Worm (Caenorhabditis elegans) whole organism, late embryonic: ENCODE results near the gene C44C10.9.
A peak's percentile ranks its signal among the peaks of the same experiment; 100 is the strongest.

Experiments
- C08G9.2 ChIP-seq: sonication (generic microtip); optimal IDR thresholded peaks from 2 replicates; lab custom pipeline; 2016; ENCODE audit warnings: mild to moderate bottlenecking, missing genetic modification characterization, moderate library complexity, missing compliant biosample characterization
- C38D4.7 ChIP-seq: fragments of 200-800 bp; sonication (Bioruptor generic); optimal IDR thresholded peaks from 2 replicates; lab custom pipeline; 2018; ENCODE audit warnings: mild to moderate bottlenecking, missing genetic modification characterization, moderate library complexity, missing compliant biosample characterization
- K09A11.1 ChIP-seq: sonication (generic microtip); optimal IDR thresholded peaks from 2 replicates; lab custom pipeline; 2017; ENCODE audit warnings: antibody characterized with exemption, mild to moderate bottlenecking, missing genetic modification characterization, missing compliant biosample characterization; ENCODE audit not compliant: insufficient read depth
- T23F11.4 ChIP-seq: fragments of 200-800 bp; sonication (Bioruptor generic); optimal IDR thresholded peaks from 2 replicates; lab custom pipeline; 2018; ENCODE audit warnings: mild to moderate bottlenecking, missing genetic modification characterization, missing compliant biosample characterization
- ahr-1 ChIP-seq: sonication (generic microtip); optimal IDR thresholded peaks from 2 replicates; lab custom pipeline; 2016; ENCODE audit warnings: missing genetic modification characterization, missing compliant biosample characterization
- ama-1 ChIP-seq: fragments of 150-350 bp; optimal IDR thresholded peaks from 2 replicates; lab custom pipeline; 2014
- ceh-19 ChIP-seq: fragments of 200-800 bp; sonication (Bioruptor generic); optimal IDR thresholded peaks from 2 replicates; lab custom pipeline; 2018; ENCODE audit warnings: mild to moderate bottlenecking, missing genetic modification characterization, missing compliant biosample characterization
- ceh-2 ChIP-seq: sonication (generic microtip); optimal IDR thresholded peaks from 2 replicates; lab custom pipeline; 2016; ENCODE audit warnings: missing genotype, missing genetic modification characterization, missing compliant biosample characterization
- ceh-22 ChIP-seq: sonication (generic microtip); optimal IDR thresholded peaks from 2 replicates; lab custom pipeline; 2017; ENCODE audit warnings: missing biosample characterization, missing genetic modification characterization
- ceh-24 ChIP-seq: sonication (generic microtip); optimal IDR thresholded peaks from 2 replicates; lab custom pipeline; 2016; ENCODE audit warnings: mild to moderate bottlenecking, missing genetic modification characterization, missing compliant biosample characterization
- ceh-31 ChIP-seq: sonication (generic microtip); optimal IDR thresholded peaks from 2 replicates; lab custom pipeline; 2016; ENCODE audit warnings: missing genetic modification characterization, missing compliant biosample characterization
- ceh-45 ChIP-seq: fragments of 200-800 bp; sonication (Bioruptor generic); IDR thresholded peaks from 2 replicates; pipeline ENCODE4 v1.3.6; 2022; ENCODE audit warnings: missing genetic modification reagents, missing genetic modification characterization, missing compliant biosample characterization
- ceh-6 ChIP-seq: fragments of 200-800 bp; sonication (Bioruptor generic); optimal IDR thresholded peaks from 2 replicates; lab custom pipeline; 2018; ENCODE audit warnings: mild to moderate bottlenecking, missing genetic modification characterization, missing compliant biosample characterization
- ceh-9 ChIP-seq: sonication (generic microtip); optimal IDR thresholded peaks from 2 replicates; lab custom pipeline; 2016; ENCODE audit warnings: mild to moderate bottlenecking, missing genetic modification characterization, inconsistent platforms, missing compliant biosample characterization
- che-1 ChIP-seq: sonication (generic microtip); optimal IDR thresholded peaks from 2 replicates; lab custom pipeline; 2016; ENCODE audit warnings: mild to moderate bottlenecking, missing genetic modification characterization, missing compliant biosample characterization
- dmd-4 ChIP-seq: sonication (generic microtip); optimal IDR thresholded peaks from 2 replicates; lab custom pipeline; 2016; ENCODE audit warnings: borderline replicate concordance, missing genetic modification characterization, missing compliant biosample characterization
- elt-2 ChIP-seq: sonication (generic microtip); optimal IDR thresholded peaks from 2 replicates; lab custom pipeline; 2016; ENCODE audit warnings: missing genetic modification reagents, missing genetic modification characterization, missing compliant biosample characterization
- elt-4 ChIP-seq: sonication (generic microtip); optimal IDR thresholded peaks from 2 replicates; lab custom pipeline; 2016; ENCODE audit warnings: missing genetic modification characterization, missing compliant biosample characterization
- ets-4 ChIP-seq: sonication (generic microtip); optimal IDR thresholded peaks from 2 replicates; lab custom pipeline; 2016; ENCODE audit warnings: missing genetic modification characterization, missing compliant biosample characterization
- fax-1 ChIP-seq: sonication (generic microtip); optimal IDR thresholded peaks from 2 replicates; lab custom pipeline; 2016; ENCODE audit warnings: missing genotype, missing genetic modification characterization, missing compliant biosample characterization
- fkh-6 ChIP-seq: sonication (generic microtip); optimal IDR thresholded peaks from 2 replicates; lab custom pipeline; 2016; ENCODE audit warnings: missing genetic modification characterization, missing compliant biosample characterization
- gmeb-2 ChIP-seq: sonication (generic microtip); optimal IDR thresholded peaks from 2 replicates; lab custom pipeline; 2016; ENCODE audit warnings: missing genetic modification characterization, inconsistent platforms, missing compliant biosample characterization
- hlh-13 ChIP-seq: fragments of 200-800 bp; sonication (Bioruptor generic); optimal IDR thresholded peaks from 2 replicates; lab custom pipeline; 2018; ENCODE audit warnings: mild to moderate bottlenecking, missing genetic modification characterization, missing compliant biosample characterization
- hlh-6 ChIP-seq: sonication (generic microtip); optimal IDR thresholded peaks from 2 replicates; lab custom pipeline; 2016; ENCODE audit warnings: missing genotype, missing genetic modification characterization, missing compliant biosample characterization
- lim-6 ChIP-seq: sonication (generic microtip); optimal IDR thresholded peaks from 2 replicates; lab custom pipeline; 2016; ENCODE audit warnings: missing genetic modification characterization, missing compliant biosample characterization
- madf-2 ChIP-seq: sonication (generic microtip); optimal IDR thresholded peaks from 2 replicates; lab custom pipeline; 2017; ENCODE audit warnings: missing genetic modification characterization, missing compliant biosample characterization
- mec-3 ChIP-seq: sonication (generic microtip); optimal IDR thresholded peaks from 2 replicates; lab custom pipeline; 2016; ENCODE audit warnings: borderline replicate concordance, missing genetic modification characterization, missing compliant biosample characterization
- nfya-1 ChIP-seq: sonication (generic microtip); optimal IDR thresholded peaks from 2 replicates; lab custom pipeline; 2017; ENCODE audit warnings: missing genetic modification characterization, mild to moderate bottlenecking, missing compliant biosample characterization, antibody characterized with exemption, moderate library complexity
- odd-2 ChIP-seq: sonication (generic microtip); optimal IDR thresholded peaks from 2 replicates; lab custom pipeline; 2017; ENCODE audit warnings: antibody characterized with exemption, mild to moderate bottlenecking, missing genetic modification characterization, missing compliant biosample characterization
- pag-3 ChIP-seq: sonication (generic microtip); optimal IDR thresholded peaks from 2 replicates; lab custom pipeline; 2016; ENCODE audit warnings: missing compliant biosample characterization, missing genetic modification characterization, borderline replicate concordance
- pax-1 ChIP-seq: fragments of 150-350 bp; optimal IDR thresholded peaks from 2 replicates; lab custom pipeline; 2014; ENCODE audit warnings: missing biosample characterization, missing genetic modification characterization
- pros-1 ChIP-seq: fragments of 150-350 bp; optimal IDR thresholded peaks from 2 replicates; lab custom pipeline; 2014; ENCODE audit warnings: missing biosample characterization, missing genetic modification reagents, missing genetic modification characterization
- ref-2 ChIP-seq: sonication (generic microtip); optimal IDR thresholded peaks from 2 replicates; lab custom pipeline; 2016; ENCODE audit warnings: missing genetic modification characterization, missing compliant biosample characterization
- rnt-1 ChIP-seq: sonication (generic microtip); optimal IDR thresholded peaks from 2 replicates; lab custom pipeline; 2016; ENCODE audit warnings: missing genetic modification characterization, missing compliant biosample characterization
- sdc-2 ChIP-seq: sonication (generic microtip); optimal IDR thresholded peaks from 2 replicates; lab custom pipeline; 2016; ENCODE audit warnings: missing genotype, missing genetic modification characterization, missing compliant biosample characterization
- sox-4 ChIP-seq: sonication (generic microtip); optimal IDR thresholded peaks from 2 replicates; lab custom pipeline; 2017; ENCODE audit warnings: mild to moderate bottlenecking, missing genetic modification characterization, inconsistent platforms, missing compliant biosample characterization
- syd-9 ChIP-seq: sonication (generic microtip); optimal IDR thresholded peaks from 2 replicates; lab custom pipeline; 2016; ENCODE audit warnings: mild to moderate bottlenecking, missing genetic modification characterization, moderate library complexity, missing compliant biosample characterization
- tbx-2 ChIP-seq: sonication (generic microtip); optimal IDR thresholded peaks from 2 replicates; lab custom pipeline; 2016; ENCODE audit warnings: missing genetic modification characterization, missing compliant biosample characterization
- ttx-3 ChIP-seq: sonication (generic microtip); optimal IDR thresholded peaks from 2 replicates; lab custom pipeline; 2016; ENCODE audit warnings: missing genetic modification reagents, missing genetic modification characterization, missing compliant biosample characterization
- unc-3 ChIP-seq, 2 experiments: fragments of 200-800 bp in 1 of 2; sonication (Bioruptor generic) in 1 of 2; sonication (generic microtip) in 1 of 2; conservative IDR thresholded peaks in 1 of 2; optimal IDR thresholded peaks in 1 of 2; 2 replicates each; pipeline versions ENCODE4 v1.3.6 to Lab custom; 2016 to 2022; ENCODE audit warnings: missing compliant biosample characterization in 2 of 2, missing genetic modification characterization in 2 of 2, missing genetic modification reagents in 1 of 2
- unc-42 ChIP-seq: sonication (generic microtip); optimal IDR thresholded peaks from 2 replicates; lab custom pipeline; 2016; ENCODE audit warnings: missing genotype, missing genetic modification characterization, missing compliant biosample characterization
- unc-55 ChIP-seq: sonication (generic microtip); optimal IDR thresholded peaks from 2 replicates; lab custom pipeline; 2017; ENCODE audit warnings: missing biosample characterization, missing genetic modification reagents, missing genetic modification characterization
- unc-86 ChIP-seq: sonication (generic microtip); optimal IDR thresholded peaks from 2 replicates; lab custom pipeline; 2016; ENCODE audit warnings: missing genetic modification characterization, missing compliant biosample characterization
- ztf-16 ChIP-seq: sonication (generic microtip); optimal IDR thresholded peaks from 2 replicates; lab custom pipeline; 2017; ENCODE audit warnings: missing genetic modification characterization, missing compliant biosample characterization

Gene C44C10.9

DNA sequence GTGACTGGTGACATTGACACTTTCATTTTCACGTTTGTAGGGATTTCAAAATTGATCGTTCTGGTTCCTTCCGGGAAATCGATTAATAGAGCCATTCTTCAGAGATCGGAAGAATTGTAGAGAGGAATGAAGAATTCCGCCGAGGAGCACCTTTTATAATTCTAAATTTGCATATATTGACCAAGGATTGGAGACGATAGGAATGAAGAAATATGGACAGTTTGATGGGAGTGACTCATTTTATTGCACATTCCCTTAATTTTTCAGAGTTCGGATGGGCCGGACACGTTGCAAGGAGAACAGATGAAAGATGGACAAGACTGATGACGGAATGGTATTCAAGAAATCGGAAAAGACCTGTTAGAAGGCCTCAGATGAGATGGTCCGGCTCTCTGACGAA is 16.1 kb downstream of the C44C10.9 start, which contains the start of gene C44C10.15:
Gene C44C10.15 (minus strand): TSS at position 101 of the 400 bp plus-strand sequence.
- no peak for TF ChIP-seq syd-9 (tag; lab: Kevin White, UChicago)
- no peak for TF ChIP-seq ttx-3 (tag; lab: Kevin White, UChicago)
- no peak for TF ChIP-seq nfya-1 (tag; lab: Kevin White, UChicago)
- TF ChIP-seq fkh-6: no peak
- TF ChIP-seq elt-2 (tag; lab: Kevin White, UChicago): no peak
- no peak for TF ChIP-seq tbx-2
- no peak for TF ChIP-seq ceh-31

DNA sequence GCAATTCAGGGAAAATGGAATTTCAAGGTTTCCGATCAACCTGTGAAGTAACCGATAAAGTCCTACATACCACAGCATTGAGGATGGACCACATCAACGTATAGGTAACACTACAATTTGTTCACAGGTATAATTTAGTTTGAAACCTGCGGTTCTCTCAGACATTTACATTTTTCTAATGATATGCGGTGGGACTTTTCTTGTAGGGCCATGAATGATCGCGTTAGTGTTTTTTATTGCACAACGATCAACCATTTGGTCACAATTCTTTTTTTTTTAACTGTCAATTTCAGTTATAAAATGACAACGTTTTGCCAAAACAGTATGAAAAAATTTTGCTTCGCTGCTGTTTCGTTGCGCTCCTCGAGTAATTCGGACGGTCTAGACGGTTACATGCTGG is 19.6 kb downstream of the C44C10.9 start, which contains the start of gene C44C10.12:
Gene C44C10.12 (plus strand): TSS at position 301 of the 400 bp plus-strand sequence.
- no peak for TF ChIP-seq ceh-45 (GFP tag; lab: Robert Waterston, UW)
- no peak for TF ChIP-seq madf-2 (tag; lab: Kevin White, UChicago)
- TF ChIP-seq unc-55 (GFP tag; lab: Kevin White, UChicago): no peak
- TF ChIP-seq odd-2 (tag; lab: Kevin White, UChicago): no peak
- no peak for TF ChIP-seq C08G9.2 (tag; lab: Kevin White, UChicago)
- no peak for TF ChIP-seq sdc-2 (tag; lab: Kevin White, UChicago)
- TF ChIP-seq unc-86 (tag; lab: Kevin White, UChicago): no peak
- no peak for TF ChIP-seq ceh-6 (GFP tag; lab: Kevin White, UChicago)
- TF ChIP-seq fax-1 (tag; lab: Kevin White, UChicago): no peak
- no peak for TF ChIP-seq hlh-13 (GFP tag; lab: Kevin White, UChicago)
- no peak for TF ChIP-seq mec-3 (tag; lab: Kevin White, UChicago)
- no peak for TF ChIP-seq unc-3 (GFP tag; conservative IDR thresholded peaks at IDR 0.05; lab: Robert Waterston, UW)
- TF ChIP-seq unc-3 (tag; optimal IDR thresholded peaks at IDR 0.05; lab: Kevin White, UChicago): no peak

DNA sequence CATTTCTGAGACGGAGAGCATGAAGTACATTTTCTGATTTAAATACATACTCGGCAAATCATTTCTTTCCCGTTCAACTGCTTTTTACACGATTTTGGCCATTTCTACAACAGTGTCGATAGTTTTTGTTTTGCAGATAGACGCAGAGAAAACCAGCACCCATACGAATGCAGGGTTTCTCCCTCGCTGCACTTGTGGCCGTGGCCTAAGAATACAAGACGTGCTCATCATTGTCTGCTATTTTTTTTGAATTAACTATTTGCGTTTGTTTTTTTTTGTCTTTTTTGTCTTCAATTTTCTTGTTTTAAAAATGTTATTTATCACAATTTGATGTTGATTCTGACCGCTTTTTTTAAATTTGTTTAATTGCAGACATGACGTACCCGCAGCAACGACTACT is 23.2 kb downstream of the C44C10.9 start, which contains the start of gene smcl-1:
Gene smcl-1 (plus strand): TSS at position 373 of the 400 bp plus-strand sequence.
- TF ChIP-seq sox-4 (tag; lab: Kevin White, UChicago): no peak
- TF ChIP-seq pag-3: no peak
- no peak for TF ChIP-seq gmeb-2 (tag; lab: Kevin White, UChicago)
- no peak for TF ChIP-seq C38D4.7 (GFP tag; lab: Kevin White, UChicago)
- TF ChIP-seq ceh-19 (GFP tag; lab: Kevin White, UChicago): no peak
- TF ChIP-seq ttx-3 (tag; lab: Kevin White, UChicago): no peak
- peak; percentile 56 for TF ChIP-seq ceh-2 (tag; lab: Kevin White, UChicago)
- TF ChIP-seq rnt-1 (tag; lab: Kevin White, UChicago): no peak
- TF ChIP-seq C08G9.2 (tag; lab: Kevin White, UChicago): peak; percentile 42
- no peak for TF ChIP-seq hlh-13 (GFP tag; lab: Kevin White, UChicago)
- no peak for TF ChIP-seq ztf-16 (tag; lab: Kevin White, UChicago)
- TF ChIP-seq che-1 (tag; lab: Kevin White, UChicago): no peak
- TF ChIP-seq ceh-31: peak; percentile 74
- no peak for TF ChIP-seq ceh-6 (GFP tag; lab: Kevin White, UChicago)
- no peak for TF ChIP-seq unc-3 (GFP tag; conservative IDR thresholded peaks at IDR 0.05; lab: Robert Waterston, UW)
- TF ChIP-seq unc-3 (tag; optimal IDR thresholded peaks at IDR 0.05; lab: Kevin White, UChicago): no peak
- TF ChIP-seq elt-2 (tag; lab: Kevin White, UChicago): no peak
- no peak for TF ChIP-seq K09A11.1 (tag; lab: Kevin White, UChicago)
- no peak for TF ChIP-seq ceh-9 (tag; lab: Kevin White, UChicago)
- TF ChIP-seq sdc-2 (tag; lab: Kevin White, UChicago): peak; percentile 3
- TF ChIP-seq ceh-22 (tag; lab: Kevin White, UChicago): no peak
- TF ChIP-seq hlh-6 (tag; lab: Kevin White, UChicago): no peak
- TF ChIP-seq dmd-4: no peak
- TF ChIP-seq nfya-1 (tag; lab: Kevin White, UChicago): peak; percentile 41
- no peak for TF ChIP-seq pax-1 (tag; lab: Kevin White, UChicago)
- peak; percentile 42 for TF ChIP-seq ets-4
- no peak for TF ChIP-seq unc-42 (tag; lab: Kevin White, UChicago)
- TF ChIP-seq ahr-1 (tag; lab: Kevin White, UChicago): no peak
- no peak for TF ChIP-seq madf-2 (tag; lab: Kevin White, UChicago)
- TF ChIP-seq unc-55 (GFP tag; lab: Kevin White, UChicago): no peak
- no peak for TF ChIP-seq ceh-24
- TF ChIP-seq lim-6: no peak
- no peak for TF ChIP-seq ama-1 (lab: Kevin White, UChicago)
- TF ChIP-seq elt-4: no peak
- TF ChIP-seq pros-1: no peak
- no peak for TF ChIP-seq ref-2
- no peak for TF ChIP-seq ceh-45 (GFP tag; lab: Robert Waterston, UW)
- no peak for TF ChIP-seq T23F11.4
- TF ChIP-seq tbx-2: peak; percentile 57
